Worm (Caenorhabditis elegans) whole organism, young adult: ENCODE results near the gene maoc-1.

Experiments used
- B0261.1 ChIP-seq: sonication (generic microtip); optimal IDR thresholded peaks from 2 replicates; lab custom pipeline; 2016; ENCODE audit warnings: mild to moderate bottlenecking, missing genetic modification characterization, moderate library complexity, missing compliant biosample characterization
- F10E7.11 ChIP-seq: sonication (generic microtip); optimal IDR thresholded peaks from 2 replicates; lab custom pipeline; 2017; ENCODE audit warnings: mild to moderate bottlenecking, missing genetic modification characterization, moderate library complexity, missing compliant biosample characterization
- F22D6.2 ChIP-seq: sonication (generic microtip); optimal IDR thresholded peaks from 2 replicates; lab custom pipeline; 2016; ENCODE audit warnings: mild to moderate bottlenecking, missing genetic modification characterization, missing compliant biosample characterization
- F52B5.7 ChIP-seq: sonication (generic microtip); optimal IDR thresholded peaks from 2 replicates; lab custom pipeline; 2016; ENCODE audit warnings: mild to moderate bottlenecking, missing genetic modification characterization, missing compliant biosample characterization
- F57C9.4 ChIP-seq: sonication (generic microtip); optimal IDR thresholded peaks from 2 replicates; lab custom pipeline; 2017; ENCODE audit warnings: mild to moderate bottlenecking, missing genetic modification characterization, missing compliant biosample characterization
- K12H6.12 ChIP-seq: fragments of 200-800 bp; sonication (Bioruptor generic); optimal IDR thresholded peaks from 2 replicates; lab custom pipeline; 2018; ENCODE audit warnings: mild to moderate bottlenecking, missing genetic modification characterization, missing compliant biosample characterization
- Y67H2A.10 ChIP-seq: fragments of 200-800 bp; sonication (Bioruptor generic); conservative IDR thresholded peaks from 2 replicates; pipeline ENCODE4 v1.3.6; 2022; ENCODE audit warnings: missing genetic modification reagents, missing genetic modification characterization, missing compliant biosample characterization
- aptf-2 ChIP-seq: fragments of 200-800 bp; sonication (Bioruptor generic); conservative IDR thresholded peaks from 2 replicates; pipeline ENCODE4 v1.3.6; 2022; ENCODE audit warnings: missing genetic modification reagents, missing genetic modification characterization, missing compliant biosample characterization
- athp-1 ChIP-seq: sonication (generic microtip); optimal IDR thresholded peaks from 2 replicates; lab custom pipeline; 2017; ENCODE audit warnings: mild to moderate bottlenecking, missing genetic modification characterization, missing compliant biosample characterization
- attf-3 ChIP-seq: fragments of 200-800 bp; sonication (Bioruptor generic); conservative IDR thresholded peaks from 2 replicates; pipeline ENCODE4 v1.3.6; 2022; ENCODE audit warnings: missing genetic modification reagents, missing genetic modification characterization, missing compliant biosample characterization
- attf-5 ChIP-seq: fragments of 200-800 bp; sonication (Bioruptor generic); optimal IDR thresholded peaks from 2 replicates; lab custom pipeline; 2018; ENCODE audit warnings: mild to moderate bottlenecking, missing genetic modification characterization, missing compliant biosample characterization
- bed-1 ChIP-seq: fragments of 200-800 bp; sonication (Bioruptor generic); IDR thresholded peaks from 2 replicates; pipeline ENCODE4 v1.3.6; 2022; ENCODE audit warnings: missing genetic modification reagents, missing genetic modification characterization, missing compliant biosample characterization
- bed-2 ChIP-seq: fragments of 200-800 bp; sonication (Bioruptor generic); IDR thresholded peaks from 2 replicates; pipeline ENCODE4 v1.3.6; 2022; ENCODE audit warnings: missing genetic modification reagents, missing genetic modification characterization, missing compliant biosample characterization
- cebp-2 ChIP-seq: fragments of 200-800 bp; sonication (Bioruptor generic); IDR thresholded peaks from 2 replicates; pipeline ENCODE4 v1.3.6; 2022; ENCODE audit warnings: missing genetic modification characterization, missing compliant biosample characterization
- die-1 ChIP-seq: sonication (generic microtip); optimal IDR thresholded peaks from 2 replicates; lab custom pipeline; 2016; ENCODE audit warnings: missing genotype, mild to moderate bottlenecking, missing genetic modification characterization, missing compliant biosample characterization
- dox-1 ChIP-seq: fragments of 200-800 bp; sonication (Bioruptor generic); IDR thresholded peaks from 2 replicates; pipeline ENCODE4 v1.3.6; 2022; ENCODE audit warnings: missing genetic modification reagents, missing genetic modification characterization, missing compliant biosample characterization
- dpff-1 ChIP-seq: sonication (generic microtip); optimal IDR thresholded peaks from 2 replicates; lab custom pipeline; 2017; ENCODE audit warnings: mild to moderate bottlenecking, missing genetic modification characterization, missing compliant biosample characterization
- egrh-3 ChIP-seq: fragments of 200-800 bp; sonication (Bioruptor generic); IDR thresholded peaks from 2 replicates; pipeline ENCODE4 v1.3.6; 2022; ENCODE audit warnings: missing genetic modification reagents, missing genetic modification characterization, missing compliant biosample characterization
- ekl-4 ChIP-seq: fragments of 200-800 bp; sonication (Bioruptor generic); IDR thresholded peaks from 2 replicates; pipeline ENCODE4 v1.3.6; 2022; ENCODE audit warnings: missing genetic modification reagents, missing genetic modification characterization, missing compliant biosample characterization
- lag-1 ChIP-seq: fragments of 200-800 bp; sonication (Bioruptor generic); IDR thresholded peaks from 2 replicates; pipeline ENCODE4 v1.3.6; 2022; ENCODE audit warnings: missing genetic modification reagents, missing genetic modification characterization, missing compliant biosample characterization
- let-526 ChIP-seq: fragments of 200-800 bp; sonication (Bioruptor generic); IDR thresholded peaks from 2 replicates; pipeline ENCODE4 v1.3.6; 2022; ENCODE audit warnings: missing genetic modification reagents, missing genetic modification characterization, missing compliant biosample characterization
- lin-54 ChIP-seq: fragments of 200-800 bp; sonication (Bioruptor generic); optimal IDR thresholded peaks from 2 replicates; lab custom pipeline; 2018; ENCODE audit warnings: mild to moderate bottlenecking, missing genetic modification characterization, missing compliant biosample characterization
- lsl-1 ChIP-seq: fragments of 200-800 bp; sonication (Bioruptor generic); optimal IDR thresholded peaks from 2 replicates; lab custom pipeline; 2018; ENCODE audit warnings: mild to moderate bottlenecking, missing genetic modification characterization, moderate library complexity, missing compliant biosample characterization
- madf-6 ChIP-seq: fragments of 200-800 bp; sonication (Bioruptor generic); IDR thresholded peaks from 2 replicates; pipeline ENCODE4 v1.3.6; 2022; ENCODE audit warnings: missing genetic modification reagents, missing genetic modification characterization, missing compliant biosample characterization
- mcd-1 ChIP-seq: fragments of 200-800 bp; sonication (Bioruptor generic); IDR thresholded peaks from 2 replicates; pipeline ENCODE4 v1.3.6; 2022; ENCODE audit warnings: missing genetic modification reagents, missing genetic modification characterization, missing compliant biosample characterization
- mxl-1 ChIP-seq: sonication (generic microtip); optimal IDR thresholded peaks from 2 replicates; lab custom pipeline; 2016; ENCODE audit warnings: missing genetic modification characterization, missing compliant biosample characterization
- nfya-2 ChIP-seq: fragments of 200-800 bp; sonication (Bioruptor generic); IDR thresholded peaks from 2 replicates; pipeline ENCODE4 v1.3.6; 2022; ENCODE audit warnings: missing genetic modification reagents, missing genetic modification characterization, missing compliant biosample characterization
- pbrm-1 ChIP-seq: fragments of 200-800 bp; sonication (Bioruptor generic); IDR thresholded peaks from 2 replicates; pipeline ENCODE4 v1.3.6; 2022; ENCODE audit warnings: missing genetic modification reagents, missing genetic modification characterization, missing compliant biosample characterization
- sea-2 ChIP-seq: fragments of 200-800 bp; sonication (Bioruptor generic); IDR thresholded peaks from 2 replicates; pipeline ENCODE4 v1.3.6; 2022; ENCODE audit warnings: missing genetic modification characterization, missing compliant biosample characterization
- snpc-1.1 ChIP-seq: sonication (generic microtip); optimal IDR thresholded peaks from 2 replicates; lab custom pipeline; 2017; ENCODE audit warnings: missing genetic modification characterization, mild to moderate bottlenecking, missing compliant biosample characterization, antibody characterized with exemption, moderate library complexity, missing genotype, missing genetic modification reagents; ENCODE audit not compliant: insufficient read depth
- snpc-3.4 ChIP-seq: sonication (generic microtip); optimal IDR thresholded peaks from 2 replicates; lab custom pipeline; 2017; ENCODE audit warnings: missing genetic modification characterization, mild to moderate bottlenecking, missing compliant biosample characterization, antibody characterized with exemption, moderate library complexity, missing genotype, missing genetic modification reagents
- tbp1 ChIP-seq: fragments of 200-800 bp; sonication (Bioruptor generic); optimal IDR thresholded peaks from 2 replicates; lab custom pipeline; 2018; ENCODE audit warnings: mild to moderate bottlenecking, missing genetic modification characterization, missing compliant biosample characterization
- tbx-9 ChIP-seq: sonication (generic microtip); optimal IDR thresholded peaks from 2 replicates; lab custom pipeline; 2016; ENCODE audit warnings: borderline replicate concordance, missing genetic modification characterization, inconsistent platforms, missing compliant biosample characterization
- unc-130 ChIP-seq: sonication (generic microtip); optimal IDR thresholded peaks from 2 replicates; lab custom pipeline; 2016; ENCODE audit warnings: missing genetic modification reagents, missing genetic modification characterization, missing compliant biosample characterization
- ztf-25 ChIP-seq: fragments of 200-800 bp; sonication (Bioruptor generic); IDR thresholded peaks from 2 replicates; pipeline ENCODE4 v1.3.6; 2022; ENCODE audit warnings: missing genetic modification reagents, missing genetic modification characterization, missing compliant biosample characterization
- ztf-26 ChIP-seq: sonication (generic microtip); optimal IDR thresholded peaks from 2 replicates; lab custom pipeline; 2017; ENCODE audit warnings: missing genetic modification characterization, missing compliant biosample characterization
- ztf-28 ChIP-seq: fragments of 200-800 bp; sonication (Bioruptor generic); IDR thresholded peaks from 2 replicates; pipeline ENCODE4 v1.3.6; 2022; ENCODE audit warnings: missing genetic modification reagents, missing genetic modification characterization, missing compliant biosample characterization
- ztf-6 ChIP-seq: fragments of 200-800 bp; sonication (Bioruptor generic); IDR thresholded peaks from 2 replicates; pipeline ENCODE4 v1.3.6; 2022; ENCODE audit warnings: missing genetic modification reagents, missing genetic modification characterization, missing compliant biosample characterization

The maoc-1 gene

ce11 chrII:7187110-7187509 lies 9.0 kb upstream of the maoc-1 start, which contains the start of gene C27H5.6:
TSS of gene C27H5.6 (minus strand) at chrII:7187210.
- TF ChIP-seq bed-1 = no peak

- TF ChIP-seq F57C9.4 (tag; lab: Kevin White, UChicago) = no peak
- TF ChIP-seq ekl-4 (GFP tag; lab: Robert Waterston, UW) = no peak
- no peak for TF ChIP-seq aptf-2 (GFP tag; lab: Robert Waterston, UW)
- TF ChIP-seq attf-3 (GFP tag; lab: Robert Waterston, UW) = no peak
- no peak for TF ChIP-seq F10E7.11 (tag; lab: Kevin White, UChicago)
These were observed 7.0 kb upstream of the maoc-1 start, which contains the start of gene E04F6.4 for ce11 chrII:7189120-7189519. TSS of gene E04F6.4 (plus strand) at chrII:7189420.

- no peak for TF ChIP-seq tbx-9
- TF ChIP-seq athp-1 (tag; lab: Kevin White, UChicago) = peak; percentile 81
- TF ChIP-seq, all 124 proteins: peak for 1
These were observed 535 bp upstream of the maoc-1 start, which contains the start of gene acdh-12 for ce11 chrII:7195541-7195940. TSS of gene acdh-12 (minus strand) at chrII:7195641.

ce11 chrII:7197434-7197833 lies 1.4 kb downstream of the maoc-1 start:
- no peak for TF ChIP-seq attf-5 (GFP tag; lab: Kevin White, UChicago)
- TF ChIP-seq pbrm-1 = 0 out of 2 replicates have a peak, but pooled peaks have one; percentile 28

- no peak for TF ChIP-seq lag-1 (GFP tag; lab: Robert Waterston, UW)
- TF ChIP-seq nfya-2 (GFP tag; lab: Robert Waterston, UW) = no peak
- TF ChIP-seq dox-1 (GFP tag; lab: Robert Waterston, UW) = no peak
- TF ChIP-seq, all 124 proteins: peak for 0
These were observed 3.2 kb downstream of the maoc-1 start, which contains the start of gene E04F6.6 for ce11 chrII:7199308-7199707. TSS of gene E04F6.6 (minus strand) at chrII:7199565.

ce11 chrII:7200051-7200599 lies 4.0 kb downstream of the maoc-1 start, which contains the start of gene pcrg-1:
TSS of gene pcrg-1 (plus strand) at chrII:7200549.
- peak; percentile 80 for TF ChIP-seq mxl-1 (tag; lab: Kevin White, UChicago)
- peak; percentile 81 for TF ChIP-seq madf-6 (GFP tag; lab: Robert Waterston, UW)
- no peak for TF ChIP-seq ztf-28 (GFP tag; lab: Robert Waterston, UW)
- TF ChIP-seq ekl-4 (GFP tag; lab: Robert Waterston, UW) = peak; percentile 83
- peak; percentile 47; the same call in 1 of the 2 replicates for TF ChIP-seq ztf-6
- peak; percentile 58 for TF ChIP-seq F22D6.2 (tag; lab: Kevin White, UChicago)
- peak; percentile 75; the same call in 1 of the 2 replicates for TF ChIP-seq bed-2 (GFP tag; lab: Robert Waterston, UW)
- peak; percentile 73 for TF ChIP-seq B0261.1 (tag; lab: Kevin White, UChicago)
- peak; percentile 87 for TF ChIP-seq tbp1 (GFP tag; lab: Kevin White, UChicago)
- no peak for TF ChIP-seq unc-130 (GFP tag; lab: Kevin White, UChicago)
- peak; percentile 89 for TF ChIP-seq dpff-1 (tag; lab: Kevin White, UChicago)
- TF ChIP-seq cebp-2 = 0 out of 2 replicates have a peak, but pooled peaks have one; percentile 30
- peak; percentile 78 for TF ChIP-seq K12H6.12 (tag; lab: Kevin White, UChicago)
- TF ChIP-seq lag-1 (GFP tag; lab: Robert Waterston, UW) = no peak
- peak; percentile 72; the same call in 1 of the 2 replicates for TF ChIP-seq sea-2 (GFP tag; lab: Robert Waterston, UW)
- peak; percentile 54; the same call in 1 of the 2 replicates for TF ChIP-seq let-526 (GFP tag; lab: Robert Waterston, UW)
- peak; percentile 91 for TF ChIP-seq die-1
- TF ChIP-seq attf-5 (GFP tag; lab: Kevin White, UChicago) = peak; percentile 70
- TF ChIP-seq egrh-3 = peak; percentile 58; the same call in 1 of the 2 replicates
- peak; percentile 76 for TF ChIP-seq lin-54 (GFP tag; lab: Kevin White, UChicago)
- TF ChIP-seq ztf-25 (GFP tag; lab: Robert Waterston, UW) = peak; percentile 80
- peak; percentile 79; the same call in 1 of the 2 replicates for TF ChIP-seq mcd-1
- TF ChIP-seq snpc-1.1 (tag; lab: Kevin White, UChicago) = peak; percentile 95
- no peak for TF ChIP-seq Y67H2A.10 (GFP tag; lab: Robert Waterston, UW)
- peak; percentile 70 for TF ChIP-seq lsl-1 (GFP tag; lab: Kevin White, UChicago)
- peak; percentile 93 for TF ChIP-seq F52B5.7
- TF ChIP-seq ztf-26 (tag; lab: Kevin White, UChicago) = peak; percentile 71
- TF ChIP-seq snpc-3.4 (tag; lab: Kevin White, UChicago) = peak; percentile 90
